Fruit fly (Drosophila melanogaster) whole organism, pupa: ENCODE measurements around the gene jumu.
A peak's percentile ranks its signal among the peaks of the same experiment; 100 is the strongest.

Source experiments
- CG10348 ChIP-seq: fragments of 200-800 bp; sonication (Bioruptor generic); IDR thresholded peaks from 2 replicates; pipeline ENCODE4 v1.3.6; 2022; ENCODE audit warnings: missing biosample characterization, missing genetic modification characterization
- CG12605 ChIP-seq: fragments of 200-800 bp; sonication (Bioruptor generic); IDR thresholded peaks from 2 replicates; pipeline ENCODE4 v1.3.6; 2022; ENCODE audit warnings: missing biosample characterization, missing genetic modification characterization
- CG13204 ChIP-seq: fragments of 200-800 bp; sonication (Bioruptor generic); optimal IDR thresholded peaks from 2 replicates; lab custom pipeline; 2018; ENCODE audit warnings: missing biosample characterization, mild to moderate bottlenecking, missing genetic modification characterization, moderate library complexity
- CG14655 ChIP-seq: fragments of 200-800 bp; sonication (Bioruptor generic); optimal IDR thresholded peaks from 3 replicates; lab custom pipeline; 2017; ENCODE audit warnings: mild to moderate bottlenecking, missing biosample characterization, missing genetic modification reagents, missing genetic modification characterization
- CG15710 ChIP-seq: fragments of 200-800 bp; sonication (Bioruptor generic); optimal IDR thresholded peaks from 2 replicates; lab custom pipeline; 2018; ENCODE audit warnings: missing biosample characterization, mild to moderate bottlenecking, missing genetic modification characterization, moderate library complexity
- CG17806 ChIP-seq: fragments of 200-800 bp; sonication (Bioruptor generic); optimal IDR thresholded peaks from 2 replicates; lab custom pipeline; 2018; ENCODE audit warnings: missing biosample characterization, mild to moderate bottlenecking, missing genetic modification characterization, moderate library complexity
- CG32121 ChIP-seq: fragments of 200-800 bp; sonication (Bioruptor generic); IDR thresholded peaks from 2 replicates; pipeline ENCODE4 v1.3.6; 2022; ENCODE audit warnings: missing biosample characterization, missing genetic modification characterization
- CG34367 ChIP-seq: fragments of 200-800 bp; sonication (Bioruptor generic); optimal IDR thresholded peaks from 2 replicates; lab custom pipeline; 2018; ENCODE audit warnings: missing biosample characterization, mild to moderate bottlenecking, missing genetic modification characterization
- CG4496 ChIP-seq: fragments of 200-800 bp; sonication (Bioruptor generic); IDR thresholded peaks from 3 replicates; pipeline ENCODE4 v1.3.6; 2022; ENCODE audit warnings: missing biosample characterization, missing genetic modification characterization
- CG8159 ChIP-seq: fragments of 200-800 bp; sonication (Bioruptor generic); optimal IDR thresholded peaks from 3 replicates; lab custom pipeline; 2018; ENCODE audit warnings: missing biosample characterization, mild to moderate bottlenecking, missing genetic modification characterization, moderate library complexity
- CG8301 ChIP-seq: fragments of 200-800 bp; sonication (Bioruptor generic); optimal IDR thresholded peaks from 2 replicates; lab custom pipeline; 2018; ENCODE audit warnings: missing biosample characterization, mild to moderate bottlenecking, missing genetic modification characterization
- CG9948 ChIP-seq: fragments of 200-800 bp; sonication (Bioruptor generic); optimal IDR thresholded peaks from 2 replicates; lab custom pipeline; 2018; ENCODE audit warnings: missing biosample characterization, mild to moderate bottlenecking, missing genetic modification characterization, moderate library complexity
- EcR ChIP-seq: fragments of 200-800 bp; sonication (Bioruptor generic); optimal IDR thresholded peaks from 3 replicates; lab custom pipeline; 2019; ENCODE audit warnings: missing biosample characterization, missing genetic modification characterization, mild to moderate bottlenecking, moderate library complexity, missing genetic modification reagents
- Ets98B ChIP-seq: fragments of 200-800 bp; sonication (Bioruptor generic); IDR thresholded peaks from 2 replicates; pipeline ENCODE4 v1.3.6; 2022; ENCODE audit warnings: missing biosample characterization, missing genetic modification characterization
- Pif1A ChIP-seq: fragments of 200-800 bp; sonication (Bioruptor generic); optimal IDR thresholded peaks from 3 replicates; lab custom pipeline; 2016; ENCODE audit warnings: missing biosample characterization, missing genetic modification characterization
- Pif1B ChIP-seq: fragments of 200-800 bp; sonication (Bioruptor generic); optimal IDR thresholded peaks from 3 replicates; lab custom pipeline; 2016; ENCODE audit warnings: missing biosample characterization, missing genetic modification characterization
- Snoo ChIP-seq: fragments of 200-800 bp; sonication (Bioruptor generic); optimal IDR thresholded peaks from 3 replicates; lab custom pipeline; 2017; ENCODE audit warnings: missing biosample characterization, mild to moderate bottlenecking, missing genetic modification characterization, inconsistent platforms
- fd96Ca ChIP-seq: fragments of 200-800 bp; sonication (Bioruptor generic); IDR thresholded peaks from 3 replicates; pipeline ENCODE4 v1.3.6; 2022; ENCODE audit warnings: missing biosample characterization, missing genetic modification characterization
- gl ChIP-seq: fragments of 200-800 bp; sonication (Bioruptor generic); optimal IDR thresholded peaks from 2 replicates; lab custom pipeline; 2018; ENCODE audit warnings: missing biosample characterization, mild to moderate bottlenecking, missing genetic modification characterization

jumu gene

dm6 chr3R:10388128-10389026 lies 38.4 kb downstream of the jumu start, which contains the start of gene cwo:
Gene cwo, plus strand, starts transcription at chr3R:10388258.
- TF ChIP-seq Snoo (tag; lab: Kevin White, UChicago) (no peak), EcR (GFP tag; lab: Kevin White, UChicago) (no peak), CG9948 (tag; lab: Kevin White, UChicago) (no peak), fd96Ca (GFP tag; lab: Robert Waterston, UW) (no peak), Pif1A (no peak), CG17806 (no peak), gl (no peak), Ets98B (GFP tag; lab: Robert Waterston, UW) (no peak), CG34367 (tag; lab: Kevin White, UChicago) (no peak), CG13204 (GFP tag; lab: Kevin White, UChicago) (no peak), CG15710 (tag; lab: Kevin White, UChicago) (no peak), CG8159 (tag; lab: Kevin White, UChicago) (no peak), CG12605 (GFP tag; lab: Robert Waterston, UW) (no peak), CG10348 (GFP tag; lab: Robert Waterston, UW) (no peak)

dm6 chr3R:10389027-10389465 lies 39.1 kb downstream of the jumu start:
- TF ChIP-seq Snoo (tag; lab: Kevin White, UChicago) (no peak), CG9948 (tag; lab: Kevin White, UChicago) (no peak), CG8159 (tag; lab: Kevin White, UChicago) (no peak), CG14655 (GFP tag; lab: Kevin White, UChicago) (no peak), CG17806 (no peak), CG32121 (no peak), gl (peak; percentile 5), CG12605 (GFP tag; lab: Robert Waterston, UW) (no peak), Ets98B (GFP tag; lab: Robert Waterston, UW) (no peak), CG34367 (tag; lab: Kevin White, UChicago) (no peak), Pif1A (no peak), CG13204 (GFP tag; lab: Kevin White, UChicago) (peak; percentile 45), EcR (GFP tag; lab: Kevin White, UChicago) (peak; percentile 19), Pif1B (GFP tag; lab: Kevin White, UChicago) (no peak), CG10348 (GFP tag; lab: Robert Waterston, UW) (no peak)

dm6 chr3R:10389877-10390468 lies 40.0 kb downstream of the jumu start:
- TF ChIP-seq EcR (GFP tag; lab: Kevin White, UChicago) (peak; percentile 4), CG8301 (no peak), CG32121 (peak; percentile 50)
- TF ChIP-seq, all 21 proteins: peak for 2

- no peak for TF ChIP-seq CG15710 (tag; lab: Kevin White, UChicago)
- TF ChIP-seq CG8159 (tag; lab: Kevin White, UChicago): no peak
- TF ChIP-seq CG32121: no peak
- TF ChIP-seq Snoo (tag; lab: Kevin White, UChicago): peak; percentile 28
- 0 out of 3 replicates have a peak, but pooled peaks have one; percentile 33 for TF ChIP-seq CG4496 (GFP tag; lab: Robert Waterston, UW)
- TF ChIP-seq gl: peak; percentile 34
- TF ChIP-seq Pif1A: peak; percentile 53
- TF ChIP-seq Pif1B (GFP tag; lab: Kevin White, UChicago): peak; percentile 63
These were observed 41.0 kb downstream of the jumu start for dm6 chr3R:10390914-10391377.

dm6 chr3R:10391863-10392538 lies 42.0 kb downstream of the jumu start:
- TF ChIP-seq CG13204 (GFP tag; lab: Kevin White, UChicago): no peak
- TF ChIP-seq CG8301: no peak
- no peak for TF ChIP-seq CG34367 (tag; lab: Kevin White, UChicago)
- TF ChIP-seq EcR (GFP tag; lab: Kevin White, UChicago): peak; percentile 82
- TF ChIP-seq fd96Ca (GFP tag; lab: Robert Waterston, UW): 0 out of 3 replicates have a peak, but pooled peaks have one; percentile 35
- no peak for TF ChIP-seq CG14655 (GFP tag; lab: Kevin White, UChicago)
- TF ChIP-seq CG17806: no peak
- TF ChIP-seq CG8159 (tag; lab: Kevin White, UChicago): no peak
- TF ChIP-seq Pif1B (GFP tag; lab: Kevin White, UChicago): no peak
- no peak for TF ChIP-seq Pif1A
- no peak for TF ChIP-seq CG32121
- 0 out of 3 replicates have a peak, but pooled peaks have one; percentile 39 for TF ChIP-seq CG4496 (GFP tag; lab: Robert Waterston, UW)

dm6 chr3R:10392539-10392919 lies 42.5 kb downstream of the jumu start:
- TF ChIP-seq EcR (GFP tag; lab: Kevin White, UChicago) (peak; percentile 83), fd96Ca (GFP tag; lab: Robert Waterston, UW) (no peak)
